Fruit fly (Drosophila melanogaster) whole organism, embryonic: ENCODE data around the gene Acp29AB.

Source experiments
- CG10462 ChIP-seq: fragments of 200-800 bp; sonication (Bioruptor generic); optimal IDR thresholded peaks from 2 replicates; lab custom pipeline; 2016; ENCODE audit warnings: missing biosample characterization, missing genetic modification characterization
- CG18599 ChIP-seq: fragments of 200-800 bp; sonication (Bioruptor generic); optimal IDR thresholded peaks from 3 replicates; lab custom pipeline; 2017; ENCODE audit warnings: missing biosample characterization, missing genetic modification characterization, mild to moderate bottlenecking, moderate library complexity, missing genetic modification reagents
- CG4360 ChIP-seq: fragments of 200-800 bp; sonication (Bioruptor generic); IDR thresholded peaks from 2 replicates; pipeline ENCODE4 v1.3.6; 2022; ENCODE audit warnings: missing biosample characterization, missing genetic modification characterization
- CG8388 ChIP-seq: fragments of 200-800 bp; sonication (Bioruptor generic); optimal IDR thresholded peaks from 2 replicates; lab custom pipeline; 2019; ENCODE audit warnings: missing biosample characterization, mild to moderate bottlenecking, missing genetic modification characterization, moderate library complexity
- Xbp1 ChIP-seq: fragments of 200-800 bp; sonication (Bioruptor generic); optimal IDR thresholded peaks from 3 replicates; lab custom pipeline; 2016; ENCODE audit warnings: missing biosample characterization, mild to moderate bottlenecking, missing genetic modification characterization
- aop ChIP-seq: fragments of 200-800 bp; sonication (Bioruptor generic); IDR thresholded peaks from 2 replicates; pipeline ENCODE4 v1.3.6; 2022; ENCODE audit warnings: missing biosample characterization, missing genetic modification characterization
- nom ChIP-seq: fragments of 200-800 bp; sonication (Bioruptor generic); optimal IDR thresholded peaks from 2 replicates; lab custom pipeline; 2017; ENCODE audit warnings: missing biosample characterization, missing genetic modification characterization, mild to moderate bottlenecking, moderate library complexity, missing genetic modification reagents
- pan ChIP-seq, 4 experiments: fragments of >200 bp in 3 of 4; fragments of 200-800 bp in 1 of 4; sonication (Bioruptor generic) in 1 of 4; optimal IDR thresholded peaks in 3 of 4; IDR thresholded peaks in 1 of 4; 2 replicates each; pipeline versions ENCODE4 v1.3.6 to Lab custom; 2017 to 2022; ENCODE audit warnings: missing biosample characterization in 2 of 4, missing genetic modification characterization in 2 of 4, mixed read lengths in 1 of 4
- schlank ChIP-seq: fragments of 200-800 bp; sonication (Bioruptor generic); optimal IDR thresholded peaks from 2 replicates; lab custom pipeline; 2018; ENCODE audit warnings: missing biosample characterization, mild to moderate bottlenecking, missing genetic modification characterization
- tap ChIP-seq: fragments of 200-800 bp; optimal IDR thresholded peaks from 3 replicates; lab custom pipeline; 2019; ENCODE audit warnings: missing biosample characterization, mild to moderate bottlenecking, missing genetic modification characterization, moderate library complexity
- tin ChIP-seq: fragments of 200-800 bp; sonication (Bioruptor generic); optimal IDR thresholded peaks from 3 replicates; lab custom pipeline; 2016; ENCODE audit warnings: missing biosample characterization, missing genetic modification characterization

- TF ChIP-seq Xbp1 (GFP tag; lab: Kevin White, UChicago): peak; percentile 3
- no peak for TF ChIP-seq schlank (tag; lab: Kevin White, UChicago)
- TF ChIP-seq CG4360 (GFP tag; lab: Robert Waterston, UW): no peak
- TF ChIP-seq tin (GFP tag; lab: Kevin White, UChicago): peak; percentile 5
- TF ChIP-seq tap (tag; lab: Kevin White, UChicago): no peak
- no peak for TF ChIP-seq CG10462 (GFP tag; lab: Kevin White, UChicago)
- TF ChIP-seq CG8388 (GFP tag; lab: Kevin White, UChicago): no peak
- no peak for TF ChIP-seq pan (optimal IDR thresholded peaks at IDR 0.05; lab: Kevin White, UChicago)
- peak in 1 of 2 experiments; percentile 25 for TF ChIP-seq pan (GFP tag; optimal IDR thresholded peaks at IDR 0.05 in 1 of 2, IDR thresholded peaks at IDR 0.05 in 1 of 2)
- TF ChIP-seq CG18599 (GFP tag; lab: Kevin White, UChicago): peak; percentile 26
- no peak for TF ChIP-seq aop
- peak; percentile 83 for TF ChIP-seq nom (GFP tag; lab: Kevin White, UChicago)
These were observed 23.5 kb upstream of the Acp29AB start for dm6 chr2L:8416350-8417046.
